Worm (Caenorhabditis elegans) whole organism, L3 larva: ENCODE measurements around the gene pifk-1.

Experiments used
- ceh-28 ChIP-seq: fragments of 150-350 bp; optimal IDR thresholded peaks from 2 replicates; lab custom pipeline; 2014; ENCODE audit warnings: missing biosample characterization, missing genetic modification reagents, missing genetic modification characterization
- nhr-237 ChIP-seq: fragments of 150-350 bp; optimal IDR thresholded peaks from 2 replicates; lab custom pipeline; 2014; ENCODE audit warnings: missing biosample characterization, missing genetic modification characterization
- nhr-76 ChIP-seq: fragments of 150-350 bp; sonication (generic microtip); optimal IDR thresholded peaks from 5 replicates; lab custom pipeline; 2014; ENCODE audit warnings: missing biosample characterization, missing genetic modification characterization
- nhr-77 ChIP-seq: fragments of 150-350 bp; optimal IDR thresholded peaks from 2 replicates; lab custom pipeline; 2014; ENCODE audit warnings: missing biosample characterization, missing genetic modification characterization
- ztf-4 ChIP-seq: fragments of 150-350 bp; optimal IDR thresholded peaks from 2 replicates; lab custom pipeline; 2014; ENCODE audit warnings: missing biosample characterization, missing genetic modification characterization

- TF ChIP-seq ceh-28 (tag; lab: Kevin White, UChicago) (no peak), ztf-4 (tag; lab: Kevin White, UChicago) (no peak), nhr-77 (tag; lab: Kevin White, UChicago) (no peak), nhr-237 (tag; lab: Kevin White, UChicago) (no peak), nhr-76 (tag; lab: Kevin White, UChicago) (no peak)
Measured at ce11 chrX:876935-877334, 47.4 kb downstream of the pifk-1 start, which contains the start of gene ZC13.1.
